Worm (Caenorhabditis elegans): ENCODE data around the gene nhr-179.

DNA sequence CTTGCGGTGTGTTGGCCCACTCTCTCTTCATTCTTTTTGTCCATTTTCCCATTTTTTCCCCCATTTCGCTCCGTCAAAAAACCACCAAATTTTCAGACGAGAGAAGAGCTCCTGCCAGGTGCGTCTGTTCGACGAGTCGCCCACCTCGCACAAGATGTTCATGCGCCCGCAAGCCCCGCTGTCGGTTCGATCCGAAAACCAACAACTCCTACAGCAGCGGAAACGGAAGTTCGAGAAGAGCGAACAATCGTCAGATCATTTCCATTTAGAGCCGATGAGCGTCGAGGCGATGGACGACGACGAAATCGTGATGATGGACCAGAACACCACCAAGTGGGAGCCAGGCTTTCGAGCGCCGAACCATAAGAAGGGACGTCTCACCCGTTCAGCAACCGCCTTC is 35.4 kb downstream of the nhr-179 start:
- TF ChIP-seq nhr-77 (tag; optimal IDR thresholded peaks at IDR 0.05) (no peak), nhr-11 (tag; optimal IDR thresholded peaks at IDR 0.05) (no peak), nhr-48 (tag; optimal IDR thresholded peaks at IDR 0.05) (no peak), tag-97 (GFP tag; IDR thresholded peaks at IDR 0.05) (no peak), Y5F2A.4 (GFP tag; optimal IDR thresholded peaks at IDR 0.05) (no peak), saeg-2 (GFP tag; IDR thresholded peaks at IDR 0.05) (no peak), nhr-237 (tag; optimal IDR thresholded peaks at IDR 0.05) (no peak), unc-62 (GFP tag; optimal IDR thresholded peaks at IDR 0.05 in 1 of 2) (no peak), unc-62 (tag; optimal IDR thresholded peaks at IDR 0.05) (no peak)

All from whole organism, L4 larva.